Worm (Caenorhabditis elegans) whole organism, late embryonic: Measurements from ENCODE around the gene gpa-9.

ENCODE experiments used
- ahr-1 ChIP-seq: sonication (generic microtip); optimal IDR thresholded peaks from 2 replicates; lab custom pipeline; 2016; ENCODE audit warnings: missing genetic modification characterization, missing compliant biosample characterization
- ceh-48 ChIP-seq: sonication (generic microtip); optimal IDR thresholded peaks from 2 replicates; lab custom pipeline; 2016; ENCODE audit warnings: missing genetic modification characterization, inconsistent platforms, missing compliant biosample characterization
- hlh-13 ChIP-seq: fragments of 200-800 bp; sonication (Bioruptor generic); optimal IDR thresholded peaks from 2 replicates; lab custom pipeline; 2018; ENCODE audit warnings: mild to moderate bottlenecking, missing genetic modification characterization, missing compliant biosample characterization
- pag-3 ChIP-seq: sonication (generic microtip); optimal IDR thresholded peaks from 2 replicates; lab custom pipeline; 2016; ENCODE audit warnings: missing compliant biosample characterization, missing genetic modification characterization, borderline replicate concordance
- pha-4 ChIP-seq: fragments of 150-350 bp; optimal IDR thresholded peaks from 2 replicates; lab custom pipeline; 2018; ENCODE audit warnings: missing biosample characterization, missing genetic modification reagents, missing genetic modification characterization
- pqm-1 ChIP-seq: sonication (generic microtip); optimal IDR thresholded peaks from 2 replicates; lab custom pipeline; 2016; ENCODE audit warnings: missing genetic modification characterization, missing compliant biosample characterization
- unc-42 ChIP-seq: sonication (generic microtip); optimal IDR thresholded peaks from 2 replicates; lab custom pipeline; 2016; ENCODE audit warnings: missing genotype, missing genetic modification characterization, missing compliant biosample characterization
- unc-55 ChIP-seq: sonication (generic microtip); optimal IDR thresholded peaks from 2 replicates; lab custom pipeline; 2017; ENCODE audit warnings: missing biosample characterization, missing genetic modification reagents, missing genetic modification characterization
- zip-5 ChIP-seq: sonication (generic microtip); optimal IDR thresholded peaks from 2 replicates; lab custom pipeline; 2016; ENCODE audit warnings: missing genetic modification characterization, missing compliant biosample characterization

ce11 chrV:12683205-12683604 lies 34.1 kb upstream of the gpa-9 start:
- no peak for TF ChIP-seq pha-4
- no peak for TF ChIP-seq pqm-1 (tag; lab: Kevin White, UChicago)
- TF ChIP-seq zip-5 (tag; lab: Kevin White, UChicago): no peak
- TF ChIP-seq unc-55: no peak
- TF ChIP-seq hlh-13: no peak
- no peak for TF ChIP-seq ahr-1 (tag; lab: Kevin White, UChicago)
- TF ChIP-seq ceh-48 (tag; lab: Kevin White, UChicago): no peak
- TF ChIP-seq unc-42 (tag; lab: Kevin White, UChicago): no peak
- no peak for TF ChIP-seq pag-3
